Worm (Caenorhabditis elegans): Measurements from ENCODE around the gene ttr-25.

ce11 chrV:18575084-18575483, 18.6 kb downstream of the ttr-25 start:
- TF ChIP-seq elt-3 (tag; optimal IDR thresholded peaks at IDR 0.05) (no peak), fkh-10 (GFP tag; optimal IDR thresholded peaks at IDR 0.05) (no peak), nhr-43 (tag; optimal IDR thresholded peaks at IDR 0.05; ENCODE audit: poor library complexity, severe bottlenecking) (no peak), ama-1 (optimal IDR thresholded peaks at IDR 0.05) (no peak), unc-62 (GFP tag; optimal IDR thresholded peaks at IDR 0.05) (no peak), ztf-11 (tag; optimal IDR thresholded peaks at IDR 0.05) (no peak), pqm-1 (tag; optimal IDR thresholded peaks at IDR 0.05) (no peak), nhr-11 (tag; optimal IDR thresholded peaks at IDR 0.05) (no peak), sea-2 (GFP tag; optimal IDR thresholded peaks at IDR 0.05) (no peak)

Data from whole organism, L3 larva.